Worm (Caenorhabditis elegans): ENCODE measurements around the gene mig-23.

DNA sequence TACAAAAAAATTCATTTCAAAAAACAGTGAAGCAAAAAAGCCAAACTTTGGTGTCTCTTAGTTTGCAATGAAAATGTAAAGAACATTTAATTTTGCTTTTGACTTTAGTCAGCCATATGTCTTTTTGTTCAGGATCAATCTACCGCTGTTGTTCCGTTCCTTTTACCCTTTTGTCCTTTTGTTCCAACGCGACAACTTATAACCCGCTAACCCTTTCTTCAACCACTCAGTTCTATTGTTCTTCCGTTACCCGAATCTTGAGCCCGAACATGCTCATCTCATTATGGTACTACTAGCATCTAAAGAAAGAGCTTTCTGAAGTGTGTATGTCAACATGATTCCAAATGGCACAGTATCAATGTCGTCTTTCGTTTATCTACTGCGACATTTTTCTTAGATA, 45.3 kb upstream of the mig-23 start:
- TF ChIP-seq athp-1 (tag; optimal IDR thresholded peaks at IDR 0.05) (no peak), nhr-90 (tag; optimal IDR thresholded peaks at IDR 0.05) (no peak), madf-3 (GFP tag; IDR thresholded peaks at IDR 0.05) (no peak), C17E4.6 (GFP tag; IDR thresholded peaks at IDR 0.05) (no peak), snpc-3.4 (tag; optimal IDR thresholded peaks at IDR 0.05) (no peak), ceh-58 (GFP tag; IDR thresholded peaks at IDR 0.05) (no peak), hmg-1.2 (GFP tag; IDR thresholded peaks at IDR 0.05) (no peak), Y67H2A.10 (GFP tag; conservative IDR thresholded peaks at IDR 0.05) (no peak)
